Worm (Caenorhabditis elegans) whole organism, L3 larva: ENCODE measurements around the gene F43E2.1.

ENCODE experiments used
- R02D3.7 ChIP-seq: fragments of 150-350 bp; optimal IDR thresholded peaks from 2 replicates; lab custom pipeline; 2014; ENCODE audit warnings: missing biosample characterization, missing genetic modification characterization
- ZK546.5 ChIP-seq: sonication (generic microtip); optimal IDR thresholded peaks from 2 replicates; lab custom pipeline; 2017; ENCODE audit warnings: missing biosample characterization, missing genetic modification characterization
- aly-2 ChIP-seq: fragments of 150-350 bp; optimal IDR thresholded peaks from 2 replicates; lab custom pipeline; 2014; ENCODE audit warnings: missing biosample characterization, missing genetic modification characterization
- ama-1 ChIP-seq: fragments of 150-350 bp; optimal IDR thresholded peaks from 2 replicates; lab custom pipeline; 2018
- ceh-16 ChIP-seq: sonication (generic microtip); optimal IDR thresholded peaks from 2 replicates; lab custom pipeline; 2017; ENCODE audit warnings: missing biosample characterization, missing genetic modification characterization
- ceh-28 ChIP-seq: fragments of 150-350 bp; optimal IDR thresholded peaks from 2 replicates; lab custom pipeline; 2014; ENCODE audit warnings: missing biosample characterization, missing genetic modification reagents, missing genetic modification characterization
- ceh-82 ChIP-seq: fragments of 150-350 bp; optimal IDR thresholded peaks from 2 replicates; lab custom pipeline; 2014; ENCODE audit warnings: missing biosample characterization, missing genetic modification characterization
- ceh-9 ChIP-seq: sonication (generic microtip); optimal IDR thresholded peaks from 2 replicates; lab custom pipeline; 2018; ENCODE audit warnings: missing biosample characterization, missing genetic modification characterization
- daf-12 ChIP-seq: fragments of 150-350 bp; optimal IDR thresholded peaks from 2 replicates; lab custom pipeline; 2014; ENCODE audit warnings: missing biosample characterization, missing genetic modification reagents, missing genetic modification characterization
- egl-27 ChIP-seq: sonication (generic microtip); optimal IDR thresholded peaks from 4 replicates; lab custom pipeline; 2017; ENCODE audit warnings: missing biosample characterization, missing genetic modification reagents, missing genetic modification characterization
- egl-5 ChIP-seq: fragments of 150-350 bp; optimal IDR thresholded peaks from 2 replicates; lab custom pipeline; 2017; ENCODE audit warnings: missing biosample characterization, missing genetic modification reagents, missing genetic modification characterization, inconsistent platforms
- elt-1 ChIP-seq: fragments of 150-350 bp; optimal IDR thresholded peaks from 2 replicates; lab custom pipeline; 2014; ENCODE audit warnings: missing biosample characterization, missing genetic modification characterization
- elt-2 ChIP-seq: sonication (generic microtip); optimal IDR thresholded peaks from 2 replicates; lab custom pipeline; 2016; ENCODE audit warnings: missing genetic modification reagents, mild to moderate bottlenecking, missing genetic modification characterization, missing compliant biosample characterization
- elt-3 ChIP-seq, 3 experiments: fragments of 150-350 bp in 1 of 3; sonication (generic microtip) in 2 of 3; optimal IDR thresholded peaks; 2 replicates in 2 of 3; 4 replicates in 1 of 3; lab custom pipeline; 2014 to 2017; ENCODE audit warnings: missing biosample characterization in 3 of 3, missing genetic modification characterization in 3 of 3
- eor-1 ChIP-seq, 2 experiments: fragments of 150-350 bp; optimal IDR thresholded peaks; 2 replicates each; lab custom pipeline; 2014 to 2018; ENCODE audit warnings: missing biosample characterization in 2 of 2, missing genetic modification characterization in 2 of 2
- fkh-10 ChIP-seq: sonication (generic microtip); optimal IDR thresholded peaks from 2 replicates; lab custom pipeline; 2017; ENCODE audit warnings: missing biosample characterization, missing genetic modification reagents, missing genetic modification characterization
- fkh-2 ChIP-seq: fragments of 150-350 bp; optimal IDR thresholded peaks from 2 replicates; lab custom pipeline; 2014; ENCODE audit warnings: missing biosample characterization, missing genetic modification reagents, missing genetic modification characterization
- fos-1 ChIP-seq: fragments of 150-350 bp; optimal IDR thresholded peaks from 2 replicates; lab custom pipeline; 2014; ENCODE audit warnings: missing biosample characterization, missing genetic modification characterization
- hmg-11 ChIP-seq: sonication (generic microtip); optimal IDR thresholded peaks from 2 replicates; lab custom pipeline; 2016; ENCODE audit warnings: missing genetic modification characterization, missing compliant biosample characterization
- jun-1 ChIP-seq: fragments of 150-350 bp; optimal IDR thresholded peaks from 2 replicates; lab custom pipeline; 2014; ENCODE audit warnings: missing biosample characterization, missing genetic modification reagents, missing genetic modification characterization
- lin-15B ChIP-seq: fragments of 150-350 bp; optimal IDR thresholded peaks from 2 replicates; lab custom pipeline; 2014; ENCODE audit warnings: missing biosample characterization, missing genetic modification characterization
- lin-39 ChIP-seq: fragments of 150-350 bp; optimal IDR thresholded peaks from 2 replicates; lab custom pipeline; 2018; ENCODE audit warnings: missing biosample characterization, missing genetic modification reagents, missing genetic modification characterization
- lsy-12 ChIP-seq: sonication (generic microtip); optimal IDR thresholded peaks from 2 replicates; lab custom pipeline; 2016; ENCODE audit warnings: mild to moderate bottlenecking, missing genetic modification characterization, missing compliant biosample characterization
- mdl-1 ChIP-seq: fragments of 150-350 bp; optimal IDR thresholded peaks from 2 replicates; lab custom pipeline; 2014; ENCODE audit warnings: missing biosample characterization, missing genetic modification characterization
- mml-1 ChIP-seq: fragments of 150-350 bp; sonication (generic microtip); optimal IDR thresholded peaks from 3 replicates; lab custom pipeline; 2014; ENCODE audit warnings: missing biosample characterization, missing genetic modification characterization
- nfya-1 ChIP-seq: sonication (generic microtip); optimal IDR thresholded peaks from 2 replicates; lab custom pipeline; 2017; ENCODE audit warnings: missing genetic modification characterization, mild to moderate bottlenecking, missing compliant biosample characterization, antibody characterized with exemption, moderate library complexity; ENCODE audit not compliant: insufficient read depth
- nhr-11 ChIP-seq: fragments of 150-350 bp; optimal IDR thresholded peaks from 2 replicates; lab custom pipeline; 2014; ENCODE audit warnings: missing biosample characterization, missing genetic modification characterization
- nhr-12 ChIP-seq: fragments of 150-350 bp; optimal IDR thresholded peaks from 2 replicates; lab custom pipeline; 2014; ENCODE audit warnings: missing biosample characterization, missing genetic modification characterization
- nhr-23 ChIP-seq: fragments of 150-350 bp; optimal IDR thresholded peaks from 2 replicates; lab custom pipeline; 2014; ENCODE audit warnings: missing biosample characterization, missing genetic modification reagents, missing genetic modification characterization
- nhr-237 ChIP-seq: fragments of 150-350 bp; optimal IDR thresholded peaks from 2 replicates; lab custom pipeline; 2014; ENCODE audit warnings: missing biosample characterization, missing genetic modification characterization
- nhr-25 ChIP-seq: sonication (generic microtip); optimal IDR thresholded peaks from 2 replicates; lab custom pipeline; 2017; ENCODE audit warnings: missing biosample characterization, missing genetic modification characterization
- nhr-28 ChIP-seq: fragments of 150-350 bp; optimal IDR thresholded peaks from 2 replicates; lab custom pipeline; 2014; ENCODE audit warnings: missing biosample characterization, missing genetic modification characterization
- nhr-43 ChIP-seq: sonication (generic microtip); optimal IDR thresholded peaks from 2 replicates; lab custom pipeline; 2016; ENCODE audit warnings: mild to moderate bottlenecking, missing genetic modification characterization, missing compliant biosample characterization; ENCODE audit not compliant: poor library complexity, severe bottlenecking
- nhr-67 ChIP-seq: fragments of 150-350 bp; optimal IDR thresholded peaks from 2 replicates; lab custom pipeline; 2014; ENCODE audit warnings: missing biosample characterization, missing genetic modification characterization
- nhr-76 ChIP-seq: fragments of 150-350 bp; sonication (generic microtip); optimal IDR thresholded peaks from 5 replicates; lab custom pipeline; 2014; ENCODE audit warnings: missing biosample characterization, missing genetic modification characterization
- nhr-77 ChIP-seq: fragments of 150-350 bp; optimal IDR thresholded peaks from 2 replicates; lab custom pipeline; 2014; ENCODE audit warnings: missing biosample characterization, missing genetic modification characterization
- pha-4 ChIP-seq: fragments of 150-350 bp; optimal IDR thresholded peaks from 2 replicates; lab custom pipeline; 2014; ENCODE audit warnings: missing biosample characterization, missing genetic modification reagents, missing genetic modification characterization
- pqm-1 ChIP-seq: fragments of 150-350 bp; optimal IDR thresholded peaks from 2 replicates; lab custom pipeline; 2017; ENCODE audit warnings: missing biosample characterization, missing genetic modification characterization, inconsistent platforms
- sea-2 ChIP-seq: fragments of 150-350 bp; sonication (generic microtip); optimal IDR thresholded peaks from 4 replicates; lab custom pipeline; 2014; ENCODE audit warnings: missing biosample characterization, missing genetic modification reagents, missing genetic modification characterization
- skn-1 ChIP-seq: fragments of 150-350 bp; optimal IDR thresholded peaks from 2 replicates; lab custom pipeline; 2014; ENCODE audit warnings: missing biosample characterization, missing genetic modification characterization
- snpc-4 ChIP-seq: fragments of 150-350 bp; optimal IDR thresholded peaks from 2 replicates; lab custom pipeline; 2014; ENCODE audit warnings: missing biosample characterization, missing genetic modification characterization
- tbx-2 ChIP-seq: sonication (generic microtip); optimal IDR thresholded peaks from 2 replicates; lab custom pipeline; 2016; ENCODE audit warnings: mild to moderate bottlenecking, missing genetic modification characterization, missing compliant biosample characterization
- unc-39 ChIP-seq: sonication (generic microtip); optimal IDR thresholded peaks from 4 replicates; lab custom pipeline; 2017; ENCODE audit warnings: missing biosample characterization, missing genetic modification characterization
- unc-62 ChIP-seq: fragments of 150-350 bp; sonication (generic microtip); optimal IDR thresholded peaks from 4 replicates; lab custom pipeline; 2014; ENCODE audit warnings: missing biosample characterization, missing genetic modification reagents, missing genetic modification characterization
- zag-1 ChIP-seq: fragments of 150-350 bp; optimal IDR thresholded peaks from 2 replicates; lab custom pipeline; 2014; ENCODE audit warnings: missing biosample characterization, missing genetic modification characterization
- ztf-11 ChIP-seq: fragments of 150-350 bp; optimal IDR thresholded peaks from 2 replicates; lab custom pipeline; 2014; ENCODE audit warnings: missing biosample characterization, missing genetic modification characterization
- ztf-4 ChIP-seq: fragments of 150-350 bp; optimal IDR thresholded peaks from 2 replicates; lab custom pipeline; 2014; ENCODE audit warnings: missing biosample characterization, missing genetic modification characterization

Gene F43E2.1

ce11 chrII:7331224-7331623 is 43.9 kb upstream of the F43E2.1 start, which contains the start of gene npax-1:
Gene npax-1 (minus strand): TSS chrII:7331324.
- TF ChIP-seq nhr-23 (tag; lab: Kevin White, UChicago) (no peak), nhr-25 (tag; lab: Kevin White, UChicago) (no peak), ceh-16 (no peak), jun-1 (tag; lab: Kevin White, UChicago) (no peak), mml-1 (tag; lab: Kevin White, UChicago) (no peak), ceh-82 (tag; lab: Kevin White, UChicago) (no peak), ztf-11 (no peak), skn-1 (no peak), lsy-12 (tag; lab: Kevin White, UChicago) (no peak), zag-1 (tag; lab: Kevin White, UChicago) (no peak), ama-1 (lab: Kevin White, UChicago) (no peak), nhr-11 (tag; lab: Kevin White, UChicago) (no peak)

ce11 chrII:7337469-7337893 is 37.6 kb upstream of the F43E2.1 start:
- TF ChIP-seq daf-12 (tag; lab: Kevin White, UChicago) (no peak), egl-5 (tag; lab: Kevin White, UChicago) (no peak), nhr-28 (tag; lab: Kevin White, UChicago) (no peak), nhr-76 (tag; lab: Kevin White, UChicago) (no peak), lin-39 (tag; lab: Kevin White, UChicago) (peak; percentile 67), ceh-16 (no peak), ztf-4 (tag; lab: Kevin White, UChicago) (peak; percentile 53), pqm-1 (tag; lab: Kevin White, UChicago) (peak; percentile 95), ceh-28 (tag; lab: Kevin White, UChicago) (peak; percentile 67), fkh-10 (no peak), nhr-43 (tag; lab: Kevin White, UChicago) (peak; percentile 99), eor-1 (tag; optimal IDR thresholded peaks at IDR 0.05; lab: Kevin White, UChicago) (no peak), nhr-25 (tag; lab: Kevin White, UChicago) (peak; percentile 90), R02D3.7 (tag; lab: Kevin White, UChicago) (peak; percentile 10), egl-27 (tag; lab: Kevin White, UChicago) (no peak), nhr-12 (tag; lab: Kevin White, UChicago) (no peak), mdl-1 (tag; lab: Kevin White, UChicago) (peak; percentile 63), nhr-11 (tag; lab: Kevin White, UChicago) (no peak), pha-4 (tag; lab: Kevin White, UChicago) (peak; percentile 91), nhr-237 (no peak), unc-39 (no peak), elt-2 (tag; lab: Kevin White, UChicago) (peak; percentile 94), unc-62 (no peak), skn-1 (no peak), elt-3 (tag; optimal IDR thresholded peaks at IDR 0.05; lab: Kevin White, UChicago) (peak in 2 of 3 experiments; percentile 34 to 69), tbx-2 (tag; lab: Kevin White, UChicago) (peak; percentile 75), mml-1 (tag; lab: Kevin White, UChicago) (no peak), nfya-1 (tag; lab: Kevin White, UChicago) (peak; percentile 72), ZK546.5 (no peak), zag-1 (tag; lab: Kevin White, UChicago) (no peak), ztf-11 (no peak), lsy-12 (tag; lab: Kevin White, UChicago) (peak; percentile 66), sea-2 (GFP tag; lab: Kevin White, UChicago) (no peak), snpc-4 (tag; lab: Kevin White, UChicago) (peak; percentile 37), aly-2 (tag; lab: Kevin White, UChicago) (no peak), ceh-9 (no peak), ceh-82 (tag; lab: Kevin White, UChicago) (no peak), hmg-11 (tag; lab: Kevin White, UChicago) (peak; percentile 61), fos-1 (tag; lab: Kevin White, UChicago) (no peak), nhr-23 (tag; lab: Kevin White, UChicago) (peak; percentile 92), elt-1 (tag; lab: Kevin White, UChicago) (no peak), nhr-67 (tag; lab: Kevin White, UChicago) (no peak), nhr-77 (tag; lab: Kevin White, UChicago) (no peak), jun-1 (tag; lab: Kevin White, UChicago) (peak; percentile 83), fkh-2 (tag; lab: Kevin White, UChicago) (no peak), ama-1 (lab: Kevin White, UChicago) (peak; percentile 17), lin-15B (peak; percentile 2)
